Worm (Caenorhabditis elegans): ENCODE data around the gene F43H9.3.

F43H9.3 gene

ce11 chrV:8067800-8068199 lies 43.1 kb upstream of the F43H9.3 start, which contains the start of gene str-140:
TSS of gene str-140 (minus strand) at chrV:8067900.
- TF ChIP-seq zip-5 (tag; optimal IDR thresholded peaks at IDR 0.05) (no peak), fax-1 (tag; optimal IDR thresholded peaks at IDR 0.05) (no peak), ahr-1 (tag; optimal IDR thresholded peaks at IDR 0.05) (no peak), hlh-30 (tag; optimal IDR thresholded peaks at IDR 0.05; ENCODE audit: insufficient read depth) (no peak), ceh-30 (tag; optimal IDR thresholded peaks at IDR 0.05) (no peak), ama-1 (optimal IDR thresholded peaks at IDR 0.05) (no peak), unc-42 (tag; optimal IDR thresholded peaks at IDR 0.05) (no peak), ceh-19 (GFP tag; optimal IDR thresholded peaks at IDR 0.05) (no peak), syd-9 (tag; optimal IDR thresholded peaks at IDR 0.05) (no peak), unc-86 (tag; optimal IDR thresholded peaks at IDR 0.05) (no peak), hlh-8 (tag; optimal IDR thresholded peaks at IDR 0.05) (no peak), pros-1 (tag; optimal IDR thresholded peaks at IDR 0.05) (no peak), fkh-6 (tag; optimal IDR thresholded peaks at IDR 0.05) (no peak), eyg-1 (tag; optimal IDR thresholded peaks at IDR 0.05) (no peak), mec-3 (tag; optimal IDR thresholded peaks at IDR 0.05; ENCODE audit: borderline replicate concordance) (no peak), dve-1 (tag; optimal IDR thresholded peaks at IDR 0.05) (no peak), tbx-2 (tag; optimal IDR thresholded peaks at IDR 0.05) (no peak), K09A11.1 (tag; optimal IDR thresholded peaks at IDR 0.05; ENCODE audit: insufficient read depth) (no peak), ceh-14 (tag; optimal IDR thresholded peaks at IDR 0.05) (no peak), ztf-16 (tag; optimal IDR thresholded peaks at IDR 0.05) (no peak)

- TF ChIP-seq ttx-3 (tag; optimal IDR thresholded peaks at IDR 0.05) (no peak), che-1 (tag; optimal IDR thresholded peaks at IDR 0.05) (no peak), ceh-22 (tag; optimal IDR thresholded peaks at IDR 0.05) (no peak), dmd-4 (tag; optimal IDR thresholded peaks at IDR 0.05; ENCODE audit: borderline replicate concordance) (no peak), hlh-13 (GFP tag; optimal IDR thresholded peaks at IDR 0.05) (no peak), gmeb-2 (tag; optimal IDR thresholded peaks at IDR 0.05) (no peak), sdc-2 (tag; optimal IDR thresholded peaks at IDR 0.05) (no peak)
Observed at ce11 chrV:8062074-8062473, 37.3 kb upstream of the F43H9.3 start, which contains the start of gene str-139. TSS of gene str-139 (minus strand) at chrV:8062174.

ce11 chrV:8058359-8058758 lies 33.6 kb upstream of the F43H9.3 start, which contains the start of gene str-138:
TSS of gene str-138 (plus strand) at chrV:8058659.
- TF ChIP-seq fkh-6 (tag; optimal IDR thresholded peaks at IDR 0.05) (no peak), ceh-14 (tag; optimal IDR thresholded peaks at IDR 0.05) (no peak), pha-4 (tag; optimal IDR thresholded peaks at IDR 0.05) (no peak), ceh-34 (tag; optimal IDR thresholded peaks at IDR 0.05) (no peak), pat-9 (tag; optimal IDR thresholded peaks at IDR 0.05) (no peak), ets-4 (tag; optimal IDR thresholded peaks at IDR 0.05) (no peak), sox-2 (GFP tag; IDR thresholded peaks at IDR 0.05) (no peak), fkh-10 (GFP tag; optimal IDR thresholded peaks at IDR 0.05) (no peak), ceh-24 (tag; optimal IDR thresholded peaks at IDR 0.05) (no peak), ceh-19 (GFP tag; optimal IDR thresholded peaks at IDR 0.05) (no peak), ceh-31 (tag; optimal IDR thresholded peaks at IDR 0.05) (no peak), elt-2 (tag; optimal IDR thresholded peaks at IDR 0.05) (no peak), tbx-7 (tag; optimal IDR thresholded peaks at IDR 0.05) (no peak), C08G9.2 (tag; optimal IDR thresholded peaks at IDR 0.05) (no peak)

ce11 chrV:8055170-8055569 lies 30.4 kb upstream of the F43H9.3 start:
- TF ChIP-seq elt-4 (tag; optimal IDR thresholded peaks at IDR 0.05): no peak
- no peak for TF ChIP-seq pha-2 (tag; optimal IDR thresholded peaks at IDR 0.05)
- TF ChIP-seq ceh-19 (GFP tag; optimal IDR thresholded peaks at IDR 0.05): no peak
- TF ChIP-seq npax-4 (tag; optimal IDR thresholded peaks at IDR 0.05): no peak
- no peak for TF ChIP-seq tbx-7 (tag; optimal IDR thresholded peaks at IDR 0.05)
- no peak for TF ChIP-seq pqm-1 (tag; optimal IDR thresholded peaks at IDR 0.05)
- TF ChIP-seq ceh-31 (tag; optimal IDR thresholded peaks at IDR 0.05): no peak
- no peak for TF ChIP-seq unc-3 (GFP tag; conservative IDR thresholded peaks at IDR 0.05)
- TF ChIP-seq unc-3 (tag; optimal IDR thresholded peaks at IDR 0.05): no peak
- no peak for TF ChIP-seq F13H6.1 (tag; optimal IDR thresholded peaks at IDR 0.05)
- TF ChIP-seq unc-55 (GFP tag; optimal IDR thresholded peaks at IDR 0.05): no peak
- no peak for TF ChIP-seq madf-2 (tag; optimal IDR thresholded peaks at IDR 0.05)
